Fruit fly (Drosophila melanogaster) whole organism, embryonic: ENCODE data around the gene Cpr62Bc.

ENCODE experiments used
- Awh ChIP-seq: fragments of 200-800 bp; sonication (Bioruptor generic); IDR thresholded peaks from 2 replicates; pipeline ENCODE4, ENCODE4 v1.3.6; 2022; ENCODE audit warnings: missing biosample characterization, missing genetic modification characterization
- Blimp-1 ChIP-seq: fragments of 200-800 bp; sonication (Bioruptor generic); optimal IDR thresholded peaks from 3 replicates; lab custom pipeline; 2018; ENCODE audit warnings: missing biosample characterization, missing genetic modification characterization, mild to moderate bottlenecking, moderate library complexity, missing genetic modification reagents
- Bteb2 ChIP-seq: fragments of 200-800 bp; sonication (Bioruptor generic); optimal IDR thresholded peaks from 2 replicates; lab custom pipeline; 2016; ENCODE audit warnings: missing biosample characterization, missing genetic modification characterization
- CG10267 ChIP-seq: fragments of 200-800 bp; sonication (Bioruptor generic); optimal IDR thresholded peaks from 2 replicates; lab custom pipeline; 2018; ENCODE audit warnings: missing biosample characterization, mild to moderate bottlenecking, missing genetic modification characterization, moderate library complexity
- CG10274 ChIP-seq: fragments of 200-800 bp; sonication (Bioruptor generic); optimal IDR thresholded peaks from 3 replicates; lab custom pipeline; 2017; ENCODE audit warnings: missing biosample characterization, mild to moderate bottlenecking, missing genetic modification characterization
- CG10565 ChIP-seq: fragments of 200-800 bp; sonication (Bioruptor generic); optimal IDR thresholded peaks from 3 replicates; lab custom pipeline; 2016; ENCODE audit warnings: missing biosample characterization, mild to moderate bottlenecking, missing genetic modification characterization
- CG12769 ChIP-seq: fragments of 200-800 bp; sonication (Bioruptor generic); optimal IDR thresholded peaks from 2 replicates; lab custom pipeline; 2019; ENCODE audit warnings: missing biosample characterization, mild to moderate bottlenecking, missing genetic modification characterization, moderate library complexity
- CG13894 ChIP-seq: fragments of 200-800 bp; sonication (Bioruptor generic); optimal IDR thresholded peaks from 3 replicates; lab custom pipeline; 2018; ENCODE audit warnings: missing biosample characterization, mild to moderate bottlenecking, missing genetic modification characterization, moderate library complexity
- CG14014 ChIP-seq: fragments of 200-800 bp; sonication (Bioruptor generic); IDR thresholded peaks from 2 replicates; pipeline ENCODE4 v1.3.6; 2022; ENCODE audit warnings: missing biosample characterization, missing genetic modification characterization
- CG18262 ChIP-seq: fragments of 200-800 bp; optimal IDR thresholded peaks from 3 replicates; lab custom pipeline; 2019; ENCODE audit warnings: missing biosample characterization, mild to moderate bottlenecking, missing genetic modification characterization, moderate library complexity
- CG2116 ChIP-seq: fragments of 200-800 bp; sonication (Bioruptor generic); optimal IDR thresholded peaks from 3 replicates; lab custom pipeline; 2018; ENCODE audit warnings: missing biosample characterization, mild to moderate bottlenecking, missing genetic modification characterization
- CG2199 ChIP-seq: fragments of 200-800 bp; sonication (Bioruptor generic); IDR thresholded peaks from 3 replicates; pipeline ENCODE4 v1.3.6; 2022; ENCODE audit warnings: missing biosample characterization, missing genetic modification characterization
- CG3065 ChIP-seq: fragments of 200-800 bp; sonication (Bioruptor generic); optimal IDR thresholded peaks from 2 replicates; lab custom pipeline; 2016; ENCODE audit warnings: missing biosample characterization, missing genetic modification characterization
- CG4282 ChIP-seq: fragments of 200-800 bp; sonication (Bioruptor generic); optimal IDR thresholded peaks from 2 replicates; lab custom pipeline; 2016; ENCODE audit warnings: missing biosample characterization, missing genetic modification characterization
- CG6791 ChIP-seq: fragments of 200-800 bp; sonication (Bioruptor generic); IDR thresholded peaks from 3 replicates; pipeline ENCODE4 v1.3.6; 2022; ENCODE audit warnings: missing biosample characterization, missing genetic modification characterization; ENCODE audit not compliant: partially characterized antibody
- CG8290 ChIP-seq, 3 experiments: fragments of 200-800 bp; sonication (Bioruptor generic); optimal IDR thresholded peaks; 2 replicates each; lab custom pipeline; 2016 to 2019; ENCODE audit warnings: missing biosample characterization in 3 of 3, missing genetic modification characterization in 3 of 3, mild to moderate bottlenecking in 2 of 3, moderate library complexity in 1 of 3
- CG9727 ChIP-seq: fragments of 200-800 bp; sonication (Bioruptor generic); optimal IDR thresholded peaks from 3 replicates; lab custom pipeline; 2017; ENCODE audit warnings: missing biosample characterization, mild to moderate bottlenecking, missing genetic modification characterization
- CG9876 ChIP-seq: fragments of 200-800 bp; sonication (Bioruptor generic); optimal IDR thresholded peaks from 2 replicates; lab custom pipeline; 2016; ENCODE audit warnings: missing biosample characterization, missing genetic modification characterization
- Chrac-16 ChIP-seq: fragments of 200-800 bp; sonication (Bioruptor generic); optimal IDR thresholded peaks from 3 replicates; lab custom pipeline; 2016; ENCODE audit warnings: missing biosample characterization, missing genetic modification characterization
- Eip74EF ChIP-seq, 2 experiments: fragments of 200-800 bp in 1 of 2; fragments of >200 bp in 1 of 2; sonication (Bioruptor generic) in 1 of 2; optimal IDR thresholded peaks; 2 replicates each; lab custom pipeline; 2017 to 2019; ENCODE audit warnings: missing biosample characterization in 2 of 2, missing genetic modification characterization in 2 of 2, mild to moderate bottlenecking in 1 of 2, moderate library complexity in 1 of 2
- Fer3 ChIP-seq: fragments of 200-800 bp; sonication (Bioruptor generic); optimal IDR thresholded peaks from 2 replicates; lab custom pipeline; 2018; ENCODE audit warnings: missing biosample characterization, mild to moderate bottlenecking, missing genetic modification characterization, moderate library complexity
- Hr3 ChIP-seq: fragments of 200-800 bp; sonication (Bioruptor generic); optimal IDR thresholded peaks from 3 replicates; lab custom pipeline; 2016; ENCODE audit warnings: missing biosample characterization, missing genetic modification characterization
- Hr39 ChIP-seq: fragments of >200 bp; optimal IDR thresholded peaks from 2 replicates; lab custom pipeline; 2017
- Jarid2 ChIP-seq: fragments of 200-800 bp; sonication (Bioruptor generic); optimal IDR thresholded peaks from 3 replicates; lab custom pipeline; 2017; ENCODE audit warnings: mild to moderate bottlenecking, missing biosample characterization, missing genetic modification reagents, missing genetic modification characterization
- Mad ChIP-seq: fragments of 200-800 bp; sonication (Bioruptor generic); optimal IDR thresholded peaks from 2 replicates; lab custom pipeline; 2016; ENCODE audit warnings: missing biosample characterization, missing genetic modification characterization
- Mrtf ChIP-seq: fragments of 200-800 bp; sonication (Bioruptor generic); IDR thresholded peaks from 3 replicates; pipeline ENCODE4 v1.3.6; 2022; ENCODE audit warnings: missing biosample characterization, missing genetic modification characterization
- Sin3A ChIP-seq: fragments of >200 bp; optimal IDR thresholded peaks from 2 replicates; lab custom pipeline; 2018
- abd-A ChIP-seq: fragments of 200-800 bp; sonication (Bioruptor generic); optimal IDR thresholded peaks from 3 replicates; lab custom pipeline; 2019; ENCODE audit warnings: missing biosample characterization, mild to moderate bottlenecking, missing genetic modification characterization, moderate library complexity
- bowl ChIP-seq: fragments of 200-800 bp; sonication (Bioruptor generic); IDR thresholded peaks from 2 replicates; pipeline ENCODE4 v1.3.6; 2022; ENCODE audit warnings: missing biosample characterization, missing genetic modification characterization
- chinmo ChIP-seq: fragments of 200-800 bp; sonication (Bioruptor generic); IDR thresholded peaks from 4 replicates; pipeline ENCODE4 v1.3.6; 2022; ENCODE audit warnings: missing biosample characterization, missing genetic modification characterization; ENCODE audit not compliant: partially characterized antibody
- corto ChIP-seq: fragments of 200-800 bp; sonication (Bioruptor generic); optimal IDR thresholded peaks from 2 replicates; lab custom pipeline; 2016; ENCODE audit warnings: missing biosample characterization, mild to moderate bottlenecking, missing genetic modification characterization, moderate library complexity
- crol ChIP-seq: fragments of 200-800 bp; sonication (Bioruptor generic); IDR thresholded peaks from 2 replicates; pipeline ENCODE4 v1.3.6; 2022; ENCODE audit warnings: missing biosample characterization, missing genetic modification characterization
- cwo ChIP-seq: fragments of 200-800 bp; sonication (Bioruptor generic); optimal IDR thresholded peaks from 3 replicates; lab custom pipeline; 2017; ENCODE audit warnings: missing biosample characterization, missing genetic modification characterization, mild to moderate bottlenecking, moderate library complexity, missing genetic modification reagents
- dm ChIP-seq: fragments of 200-800 bp; sonication (Bioruptor generic); optimal IDR thresholded peaks from 3 replicates; lab custom pipeline; 2016; ENCODE audit warnings: missing biosample characterization, missing genetic modification characterization
- dmrt11E ChIP-seq: fragments of 200-800 bp; sonication (Bioruptor generic); optimal IDR thresholded peaks from 3 replicates; lab custom pipeline; 2018; ENCODE audit warnings: missing biosample characterization, mild to moderate bottlenecking, missing genetic modification characterization, moderate library complexity
- fd96Cb ChIP-seq: fragments of 200-800 bp; sonication (Bioruptor generic); optimal IDR thresholded peaks from 2 replicates; lab custom pipeline; 2018; ENCODE audit warnings: missing biosample characterization, mild to moderate bottlenecking, missing genetic modification characterization, moderate library complexity
- hb ChIP-seq: fragments of 200-800 bp; sonication (Bioruptor generic); IDR thresholded peaks from 3 replicates; pipeline ENCODE4 v1.3.6; 2022; ENCODE audit warnings: missing biosample characterization, missing genetic modification characterization; ENCODE audit not compliant: partially characterized antibody
- ind ChIP-seq: fragments of 200-800 bp; sonication (Bioruptor generic); optimal IDR thresholded peaks from 3 replicates; lab custom pipeline; 2016; ENCODE audit warnings: missing biosample characterization, missing genetic modification characterization
- klu ChIP-seq: fragments of 200-800 bp; sonication (Bioruptor generic); IDR thresholded peaks from 2 replicates; pipeline ENCODE4 v1.3.6; 2022; ENCODE audit warnings: missing biosample characterization, missing genetic modification characterization
- lab ChIP-seq: fragments of 200-800 bp; sonication (Bioruptor generic); optimal IDR thresholded peaks from 3 replicates; lab custom pipeline; 2017; ENCODE audit warnings: missing biosample characterization, missing genetic modification characterization, mild to moderate bottlenecking, moderate library complexity, missing genetic modification reagents
- oc ChIP-seq: fragments of 200-800 bp; sonication (Bioruptor generic); optimal IDR thresholded peaks from 2 replicates; lab custom pipeline; 2018; ENCODE audit warnings: missing biosample characterization, mild to moderate bottlenecking, missing genetic modification characterization, moderate library complexity
- pfk ChIP-seq: fragments of 200-800 bp; sonication (Bioruptor generic); optimal IDR thresholded peaks from 2 replicates; lab custom pipeline; 2018; ENCODE audit warnings: missing biosample characterization, mild to moderate bottlenecking, missing genetic modification characterization, moderate library complexity
- ranshi ChIP-seq: fragments of 200-800 bp; sonication (Bioruptor generic); IDR thresholded peaks from 2 replicates; pipeline ENCODE4 v1.3.6; 2022; ENCODE audit warnings: missing biosample characterization, missing genetic modification characterization
- sd ChIP-seq: fragments of 200-800 bp; sonication (Bioruptor generic); optimal IDR thresholded peaks from 3 replicates; lab custom pipeline; 2018; ENCODE audit warnings: missing biosample characterization, mild to moderate bottlenecking, missing genetic modification characterization, moderate library complexity
- vvl ChIP-seq: fragments of 200-800 bp; sonication (Bioruptor generic); IDR thresholded peaks from 2 replicates; pipeline ENCODE4 v1.3.6; 2022; ENCODE audit warnings: missing biosample characterization, missing genetic modification characterization
- z ChIP-seq: fragments of 200-800 bp; sonication (Bioruptor generic); IDR thresholded peaks from 3 replicates; pipeline ENCODE4 v1.3.6; 2022; ENCODE audit warnings: missing biosample characterization, missing genetic modification characterization

Cpr62Bc gene

dm6 chr3L:1818834-1819233, 23.1 kb downstream of the Cpr62Bc start (continued):
- no peak for TF ChIP-seq pfk (GFP tag; lab: Kevin White, UChicago)
- no peak for TF ChIP-seq bowl (GFP tag; lab: Robert Waterston, UW)
- TF ChIP-seq CG14014 (GFP tag; lab: Robert Waterston, UW): no peak
- TF ChIP-seq CG3065 (GFP tag; lab: Kevin White, UChicago): no peak
- peak; percentile 96 for TF ChIP-seq chinmo (GFP tag; lab: Robert Waterston, UW)
- no peak for TF ChIP-seq lab (GFP tag; lab: Kevin White, UChicago)
- TF ChIP-seq Sin3A (lab: Kevin White, UChicago): no peak
- no peak for TF ChIP-seq CG4282 (GFP tag; lab: Kevin White, UChicago)
- no peak for TF ChIP-seq CG8290 (GFP tag; optimal IDR thresholded peaks at IDR 0.05; lab: Kevin White, UChicago)
- TF ChIP-seq CG8290 (tag; optimal IDR thresholded peaks at IDR 0.05; lab: Kevin White, UChicago): no peak

- TF ChIP-seq hb (GFP tag; lab: Robert Waterston, UW) (no peak), ranshi (no peak), Mrtf (GFP tag; lab: Robert Waterston, UW) (no peak), Mad (GFP tag; lab: Kevin White, UChicago) (no peak), ind (GFP tag; lab: Kevin White, UChicago) (no peak), CG2199 (GFP tag; lab: Robert Waterston, UW) (no peak), CG10274 (GFP tag; lab: Kevin White, UChicago) (no peak), Awh (GFP tag; lab: Robert Waterston, UW) (peak; percentile 72; the same call in 1 of the 2 replicates), vvl (GFP tag; lab: Robert Waterston, UW) (peak; percentile 18; the same call in 1 of the 2 replicates), oc (tag; lab: Kevin White, UChicago) (peak; percentile 57), corto (no peak), Fer3 (tag; lab: Kevin White, UChicago) (no peak), CG10267 (no peak), Bteb2 (GFP tag; lab: Kevin White, UChicago) (no peak), fd96Cb (no peak), Eip74EF (GFP tag; optimal IDR thresholded peaks at IDR 0.05; lab: Kevin White, UChicago) (peak in 1 of 2 experiments; percentile 44), CG10565 (no peak), CG18262 (tag; lab: Kevin White, UChicago) (no peak), CG9727 (GFP tag; lab: Kevin White, UChicago) (no peak), klu (no peak), Hr3 (no peak), Chrac-16 (GFP tag; lab: Kevin White, UChicago) (no peak), CG9876 (GFP tag; lab: Kevin White, UChicago) (no peak), Hr39 (lab: Kevin White, UChicago) (no peak), CG6791 (GFP tag; lab: Robert Waterston, UW) (no peak), dm (GFP tag; lab: Kevin White, UChicago) (no peak)
Observed at dm6 chr3L:1817405-1817804, 24.5 kb downstream of the Cpr62Bc start.

dm6 chr3L:1816614-1817013, 25.3 kb downstream of the Cpr62Bc start:
- TF ChIP-seq CG12769 (tag; lab: Kevin White, UChicago) (peak; percentile 26), cwo (peak; percentile 3), vvl (GFP tag; lab: Robert Waterston, UW) (0 out of 2 replicates have a peak, but pooled peaks have one; percentile 18), z (GFP tag; lab: Robert Waterston, UW) (0 out of 3 replicates have a peak, but pooled peaks have one; percentile 12), sd (tag; lab: Kevin White, UChicago) (peak; percentile 16), dmrt11E (tag; lab: Kevin White, UChicago) (no peak), CG2116 (no peak), CG13894 (tag; lab: Kevin White, UChicago) (peak; percentile 52), abd-A (tag; lab: Kevin White, UChicago) (peak; percentile 50), chinmo (GFP tag; lab: Robert Waterston, UW) (peak; percentile 82; the same call in 3 of the 4 replicates), Blimp-1 (GFP tag; lab: Kevin White, UChicago) (peak; percentile 1), Eip74EF (GFP tag; optimal IDR thresholded peaks at IDR 0.05; lab: Kevin White, UChicago) (no peak), Jarid2 (GFP tag; lab: Kevin White, UChicago) (no peak), crol (no peak)
